Worm (Caenorhabditis elegans) whole organism, L3 larva: ENCODE measurements around the gene ceh-49.

Experiments used
- R02D3.7 ChIP-seq: fragments of 150-350 bp; optimal IDR thresholded peaks from 2 replicates; lab custom pipeline; 2014; ENCODE audit warnings: missing biosample characterization, missing genetic modification characterization
- ama-1 ChIP-seq: fragments of 150-350 bp; optimal IDR thresholded peaks from 2 replicates; lab custom pipeline; 2018
- ceh-16 ChIP-seq: sonication (generic microtip); optimal IDR thresholded peaks from 2 replicates; lab custom pipeline; 2017; ENCODE audit warnings: missing biosample characterization, missing genetic modification characterization
- ceh-28 ChIP-seq: fragments of 150-350 bp; optimal IDR thresholded peaks from 2 replicates; lab custom pipeline; 2014; ENCODE audit warnings: missing biosample characterization, missing genetic modification reagents, missing genetic modification characterization
- ceh-9 ChIP-seq: sonication (generic microtip); optimal IDR thresholded peaks from 2 replicates; lab custom pipeline; 2018; ENCODE audit warnings: missing biosample characterization, missing genetic modification characterization
- daf-12 ChIP-seq: fragments of 150-350 bp; optimal IDR thresholded peaks from 2 replicates; lab custom pipeline; 2014; ENCODE audit warnings: missing biosample characterization, missing genetic modification reagents, missing genetic modification characterization
- egl-27 ChIP-seq: sonication (generic microtip); optimal IDR thresholded peaks from 4 replicates; lab custom pipeline; 2017; ENCODE audit warnings: missing biosample characterization, missing genetic modification reagents, missing genetic modification characterization
- egl-5 ChIP-seq: fragments of 150-350 bp; optimal IDR thresholded peaks from 2 replicates; lab custom pipeline; 2017; ENCODE audit warnings: missing biosample characterization, missing genetic modification reagents, missing genetic modification characterization, inconsistent platforms
- elt-1 ChIP-seq: fragments of 150-350 bp; optimal IDR thresholded peaks from 2 replicates; lab custom pipeline; 2014; ENCODE audit warnings: missing biosample characterization, missing genetic modification characterization
- elt-2 ChIP-seq: sonication (generic microtip); optimal IDR thresholded peaks from 2 replicates; lab custom pipeline; 2016; ENCODE audit warnings: missing genetic modification reagents, mild to moderate bottlenecking, missing genetic modification characterization, missing compliant biosample characterization
- elt-3 ChIP-seq, 3 experiments: fragments of 150-350 bp in 1 of 3; sonication (generic microtip) in 2 of 3; optimal IDR thresholded peaks; 2 replicates in 2 of 3; 4 replicates in 1 of 3; lab custom pipeline; 2014 to 2017; ENCODE audit warnings: missing biosample characterization in 3 of 3, missing genetic modification characterization in 3 of 3
- eor-1 ChIP-seq, 2 experiments: fragments of 150-350 bp; optimal IDR thresholded peaks; 2 replicates each; lab custom pipeline; 2014 to 2018; ENCODE audit warnings: missing biosample characterization in 2 of 2, missing genetic modification characterization in 2 of 2
- fkh-10 ChIP-seq: sonication (generic microtip); optimal IDR thresholded peaks from 2 replicates; lab custom pipeline; 2017; ENCODE audit warnings: missing biosample characterization, missing genetic modification reagents, missing genetic modification characterization
- hmg-11 ChIP-seq: sonication (generic microtip); optimal IDR thresholded peaks from 2 replicates; lab custom pipeline; 2016; ENCODE audit warnings: missing genetic modification characterization, missing compliant biosample characterization
- lin-15B ChIP-seq: fragments of 150-350 bp; optimal IDR thresholded peaks from 2 replicates; lab custom pipeline; 2014; ENCODE audit warnings: missing biosample characterization, missing genetic modification characterization
- lin-39 ChIP-seq: fragments of 150-350 bp; optimal IDR thresholded peaks from 2 replicates; lab custom pipeline; 2018; ENCODE audit warnings: missing biosample characterization, missing genetic modification reagents, missing genetic modification characterization
- lsy-12 ChIP-seq: sonication (generic microtip); optimal IDR thresholded peaks from 2 replicates; lab custom pipeline; 2016; ENCODE audit warnings: mild to moderate bottlenecking, missing genetic modification characterization, missing compliant biosample characterization
- mdl-1 ChIP-seq: fragments of 150-350 bp; optimal IDR thresholded peaks from 2 replicates; lab custom pipeline; 2014; ENCODE audit warnings: missing biosample characterization, missing genetic modification characterization
- nfya-1 ChIP-seq: sonication (generic microtip); optimal IDR thresholded peaks from 2 replicates; lab custom pipeline; 2017; ENCODE audit warnings: missing genetic modification characterization, mild to moderate bottlenecking, missing compliant biosample characterization, antibody characterized with exemption, moderate library complexity; ENCODE audit not compliant: insufficient read depth
- nhr-11 ChIP-seq: fragments of 150-350 bp; optimal IDR thresholded peaks from 2 replicates; lab custom pipeline; 2014; ENCODE audit warnings: missing biosample characterization, missing genetic modification characterization
- nhr-12 ChIP-seq: fragments of 150-350 bp; optimal IDR thresholded peaks from 2 replicates; lab custom pipeline; 2014; ENCODE audit warnings: missing biosample characterization, missing genetic modification characterization
- nhr-23 ChIP-seq: fragments of 150-350 bp; optimal IDR thresholded peaks from 2 replicates; lab custom pipeline; 2014; ENCODE audit warnings: missing biosample characterization, missing genetic modification reagents, missing genetic modification characterization
- nhr-237 ChIP-seq: fragments of 150-350 bp; optimal IDR thresholded peaks from 2 replicates; lab custom pipeline; 2014; ENCODE audit warnings: missing biosample characterization, missing genetic modification characterization
- nhr-25 ChIP-seq: sonication (generic microtip); optimal IDR thresholded peaks from 2 replicates; lab custom pipeline; 2017; ENCODE audit warnings: missing biosample characterization, missing genetic modification characterization
- nhr-28 ChIP-seq: fragments of 150-350 bp; optimal IDR thresholded peaks from 2 replicates; lab custom pipeline; 2014; ENCODE audit warnings: missing biosample characterization, missing genetic modification characterization
- nhr-43 ChIP-seq: sonication (generic microtip); optimal IDR thresholded peaks from 2 replicates; lab custom pipeline; 2016; ENCODE audit warnings: mild to moderate bottlenecking, missing genetic modification characterization, missing compliant biosample characterization; ENCODE audit not compliant: poor library complexity, severe bottlenecking
- nhr-76 ChIP-seq: fragments of 150-350 bp; sonication (generic microtip); optimal IDR thresholded peaks from 5 replicates; lab custom pipeline; 2014; ENCODE audit warnings: missing biosample characterization, missing genetic modification characterization
- nhr-77 ChIP-seq: fragments of 150-350 bp; optimal IDR thresholded peaks from 2 replicates; lab custom pipeline; 2014; ENCODE audit warnings: missing biosample characterization, missing genetic modification characterization
- pha-4 ChIP-seq: fragments of 150-350 bp; optimal IDR thresholded peaks from 2 replicates; lab custom pipeline; 2014; ENCODE audit warnings: missing biosample characterization, missing genetic modification reagents, missing genetic modification characterization
- pqm-1 ChIP-seq: fragments of 150-350 bp; optimal IDR thresholded peaks from 2 replicates; lab custom pipeline; 2017; ENCODE audit warnings: missing biosample characterization, missing genetic modification characterization, inconsistent platforms
- sea-2 ChIP-seq: fragments of 150-350 bp; sonication (generic microtip); optimal IDR thresholded peaks from 4 replicates; lab custom pipeline; 2014; ENCODE audit warnings: missing biosample characterization, missing genetic modification reagents, missing genetic modification characterization
- skn-1 ChIP-seq: fragments of 150-350 bp; optimal IDR thresholded peaks from 2 replicates; lab custom pipeline; 2014; ENCODE audit warnings: missing biosample characterization, missing genetic modification characterization
- snpc-4 ChIP-seq: fragments of 150-350 bp; optimal IDR thresholded peaks from 2 replicates; lab custom pipeline; 2014; ENCODE audit warnings: missing biosample characterization, missing genetic modification characterization
- tbx-2 ChIP-seq: sonication (generic microtip); optimal IDR thresholded peaks from 2 replicates; lab custom pipeline; 2016; ENCODE audit warnings: mild to moderate bottlenecking, missing genetic modification characterization, missing compliant biosample characterization
- unc-62 ChIP-seq: fragments of 150-350 bp; sonication (generic microtip); optimal IDR thresholded peaks from 4 replicates; lab custom pipeline; 2014; ENCODE audit warnings: missing biosample characterization, missing genetic modification reagents, missing genetic modification characterization
- ztf-4 ChIP-seq: fragments of 150-350 bp; optimal IDR thresholded peaks from 2 replicates; lab custom pipeline; 2014; ENCODE audit warnings: missing biosample characterization, missing genetic modification characterization

Gene ceh-49

DNA sequence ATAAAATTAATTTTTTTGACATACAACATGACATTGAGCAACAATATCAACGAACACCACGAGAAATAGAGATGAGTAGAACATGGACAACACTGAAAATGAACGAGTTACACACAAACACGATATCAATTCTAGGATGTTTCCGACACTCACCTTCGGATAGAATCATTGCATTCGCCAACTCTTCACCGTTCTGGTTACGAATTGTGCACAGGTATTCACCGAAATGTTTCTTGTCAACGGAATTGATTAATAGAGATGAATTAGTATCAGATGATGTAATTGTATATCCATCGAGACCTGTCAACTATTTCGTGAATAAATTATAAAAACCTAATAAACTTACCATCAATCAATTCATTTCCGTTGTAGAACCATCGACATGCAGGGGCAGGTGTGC lies 1.7 kb upstream of the ceh-49 start:
- TF ChIP-seq lin-15B (tag; lab: Kevin White, UChicago), result no peak

DNA sequence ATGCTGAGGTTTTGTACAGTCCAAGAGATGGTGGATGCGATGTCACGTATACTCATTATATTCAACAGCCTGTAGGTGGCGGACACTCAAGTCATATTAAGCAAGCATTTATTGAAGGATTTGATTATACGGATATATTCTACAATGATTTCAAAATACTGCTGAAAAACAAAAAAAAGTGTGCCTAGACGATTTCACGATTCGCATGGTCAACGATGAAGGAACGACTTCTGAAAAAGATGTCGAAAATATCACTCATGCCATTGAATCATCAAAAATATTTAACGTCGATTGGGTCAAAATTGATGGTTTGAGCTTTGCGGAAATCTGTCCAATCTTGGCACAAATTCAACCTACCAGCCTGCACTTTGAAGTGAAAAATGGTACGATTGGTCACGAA lies 3.0 kb downstream of the ceh-49 start:
- TF ChIP-seq nhr-237 (tag; lab: Kevin White, UChicago) (no peak), pha-4 (tag; lab: Kevin White, UChicago) (no peak), elt-2 (no peak), nhr-11 (tag; lab: Kevin White, UChicago) (no peak), nhr-12 (tag; lab: Kevin White, UChicago) (no peak), nhr-77 (tag; lab: Kevin White, UChicago) (no peak), mdl-1 (tag; lab: Kevin White, UChicago) (no peak), egl-5 (tag; lab: Kevin White, UChicago) (no peak), unc-62 (no peak), elt-3 (tag; optimal IDR thresholded peaks at IDR 0.05; lab: Kevin White, UChicago) (no peak)

DNA sequence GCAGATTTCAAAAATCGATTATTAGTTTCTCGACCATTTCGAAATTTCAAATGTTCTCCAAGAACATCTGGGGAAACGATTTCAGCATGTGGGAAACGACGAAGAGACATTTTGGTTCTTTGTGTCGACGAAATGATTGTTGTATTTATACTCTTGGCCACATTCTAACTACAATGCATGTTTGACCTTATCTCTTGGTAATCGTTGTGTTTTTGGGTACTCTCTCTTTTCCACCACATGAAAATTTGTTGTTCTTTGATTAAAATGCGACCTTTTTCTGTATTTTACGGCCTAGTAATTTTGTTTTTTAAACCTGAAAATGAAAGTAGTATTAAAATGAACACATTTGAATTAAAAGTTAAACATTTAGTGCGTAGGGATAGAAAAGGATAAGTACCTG lies 7.2 kb downstream of the ceh-49 start, which contains the start of gene F17A9.5:
Gene F17A9.5, minus strand, starts transcription at position 175 of the 400 bp plus-strand sequence.
- TF ChIP-seq lin-15B (tag; lab: Kevin White, UChicago) (no peak), egl-27 (tag; lab: Kevin White, UChicago) (no peak), elt-1 (tag; lab: Kevin White, UChicago) (no peak), nhr-237 (tag; lab: Kevin White, UChicago) (no peak)

DNA sequence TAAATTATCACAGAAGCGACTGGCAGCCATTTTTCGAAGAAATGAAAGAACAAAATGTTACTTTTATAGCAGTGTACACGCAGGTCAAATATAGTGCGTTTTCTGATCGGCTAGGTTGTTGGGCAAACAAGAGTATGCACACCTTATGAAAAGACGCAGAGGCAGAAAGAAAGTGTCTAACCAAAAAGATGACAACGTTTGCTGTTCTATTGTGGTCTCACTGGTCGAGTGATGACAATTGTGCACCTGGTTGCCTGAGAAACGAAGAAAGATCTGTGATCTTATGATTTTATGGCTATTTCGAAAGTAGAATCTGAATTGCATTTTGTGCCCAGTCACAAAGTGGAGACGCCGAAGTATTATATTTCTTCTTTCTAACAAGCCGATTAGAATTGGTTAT lies 9.5 kb downstream of the ceh-49 start, which contains the start of gene F17A9.4:
Gene F17A9.4, minus strand, starts transcription at position 97 of the 400 bp plus-strand sequence.
- peak; percentile 81 for TF ChIP-seq pqm-1
- TF ChIP-seq skn-1 (tag; lab: Kevin White, UChicago), result peak; percentile 90
- no peak for TF ChIP-seq fkh-10 (GFP tag; lab: Kevin White, UChicago)
- peak; percentile 49 for TF ChIP-seq pha-4 (tag; lab: Kevin White, UChicago)
- peak; percentile 71 for TF ChIP-seq elt-2
- TF ChIP-seq elt-3 (tag; optimal IDR thresholded peaks at IDR 0.05; lab: Kevin White, UChicago), result peak in 1 of 3 experiments; percentile 26

DNA sequence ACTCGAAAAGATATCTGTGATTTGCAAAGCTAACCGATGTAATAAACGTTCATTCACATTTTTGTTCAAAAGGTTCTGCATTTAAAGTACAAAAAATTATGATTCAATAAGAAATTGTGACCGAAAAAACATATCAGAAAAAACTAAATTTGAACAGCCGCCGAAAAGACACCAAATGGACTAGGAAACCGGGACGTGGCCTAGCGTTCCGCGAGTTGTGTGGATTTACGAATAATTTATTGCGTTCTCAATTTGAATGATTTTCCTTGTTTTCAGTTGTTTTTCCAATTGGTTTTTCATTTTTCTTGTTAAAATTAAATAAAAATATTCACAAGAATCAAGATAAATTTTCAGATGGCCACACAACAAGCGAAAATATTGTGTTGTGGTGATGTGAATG lies 12.5 kb downstream of the ceh-49 start, which contains the start of gene cwf-19L1:
Gene cwf-19L1, plus strand, starts transcription at position 355 of the 400 bp plus-strand sequence.
- TF ChIP-seq tbx-2 (tag; lab: Kevin White, UChicago) (peak; percentile 21), pha-4 (tag; lab: Kevin White, UChicago) (peak; percentile 64), nhr-12 (tag; lab: Kevin White, UChicago) (no peak), nhr-43 (tag; lab: Kevin White, UChicago) (peak; percentile 54), hmg-11 (peak; percentile 60), eor-1 (tag; optimal IDR thresholded peaks at IDR 0.05; lab: Kevin White, UChicago) (no peak), lin-39 (tag; lab: Kevin White, UChicago) (peak; percentile 2), ceh-16 (no peak), ceh-28 (peak; percentile 25), lin-15B (tag; lab: Kevin White, UChicago) (peak; percentile 79), R02D3.7 (peak; percentile 90), nhr-76 (tag; lab: Kevin White, UChicago) (no peak), elt-2 (no peak), snpc-4 (tag; lab: Kevin White, UChicago) (peak; percentile 64), nfya-1 (tag; lab: Kevin White, UChicago) (peak; percentile 89), sea-2 (no peak), daf-12 (tag; lab: Kevin White, UChicago) (no peak), lsy-12 (tag; lab: Kevin White, UChicago) (peak; percentile 16), mdl-1 (tag; lab: Kevin White, UChicago) (no peak), nhr-237 (tag; lab: Kevin White, UChicago) (no peak), ama-1 (lab: Kevin White, UChicago) (peak; percentile 28), nhr-23 (tag; lab: Kevin White, UChicago) (peak; percentile 90), ceh-9 (tag; lab: Kevin White, UChicago) (no peak), nhr-25 (tag; lab: Kevin White, UChicago) (peak; percentile 20), elt-1 (tag; lab: Kevin White, UChicago) (no peak), unc-62 (no peak), ztf-4 (no peak), nhr-28 (no peak)
- TF ChIP-seq, all 47 proteins: peak for 14
